Fruit fly (Drosophila melanogaster) whole organism: Measurements from ENCODE around the gene CG31642.

ENCODE experiments used
- CG8478 ChIP-seq: fragments of >200 bp; optimal IDR thresholded peaks from 2 replicates; lab custom pipeline; 2018; ENCODE audit warnings: inconsistent platforms
- Dll ChIP-seq: fragments of >200 bp; optimal IDR thresholded peaks from 2 replicates; lab custom pipeline; 2017
- EcR ChIP-seq, 2 experiments: fragments of >200 bp; optimal IDR thresholded peaks; 2 replicates each; lab custom pipeline; 2017; ENCODE audit warnings: missing biosample characterization in 2 of 2, missing genetic modification characterization in 2 of 2, missing genetic modification reagents in 2 of 2
- pan ChIP-seq: fragments of >200 bp; optimal IDR thresholded peaks from 2 replicates; lab custom pipeline; 2017
- psq ChIP-seq: fragments of >200 bp; optimal IDR thresholded peaks from 2 replicates; lab custom pipeline; 2017
- usp ChIP-seq: fragments of >200 bp; optimal IDR thresholded peaks from 2 replicates; lab custom pipeline; 2017; ENCODE audit warnings: missing biosample characterization, missing genetic modification characterization, mixed read lengths

CG31642 gene

DNA sequence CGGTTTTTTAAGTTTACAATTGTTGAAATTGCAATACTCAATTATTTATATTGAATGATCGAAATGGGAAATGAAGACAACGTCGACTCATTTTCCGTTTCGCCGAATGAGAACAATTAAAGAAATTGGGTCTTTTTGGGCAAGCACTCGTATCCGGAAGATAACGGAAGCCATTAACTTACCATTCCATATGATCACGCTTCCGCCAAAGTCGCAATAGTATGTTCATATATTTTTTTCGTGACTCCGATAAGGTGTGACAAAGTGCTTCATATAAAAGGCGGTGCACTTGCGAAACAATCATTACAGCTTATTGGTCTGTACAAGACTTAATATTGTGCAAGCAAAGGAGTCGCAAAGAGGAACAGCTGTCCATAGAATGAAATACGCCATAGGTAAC is 33.4 kb downstream of the CG31642 start, which contains the start of gene Muc26B:
Gene Muc26B, plus strand, starts transcription at position 301 of the 400 bp plus-strand sequence.
- TF ChIP-seq psq (no peak), Dll (no peak), pan (lab: Kevin White, UChicago) (no peak), usp (no peak), EcR (GFP tag; optimal IDR thresholded peaks at IDR 0.05; lab: Kevin White, UChicago) (no peak), CG8478 (lab: Kevin White, UChicago) (no peak)

DNA sequence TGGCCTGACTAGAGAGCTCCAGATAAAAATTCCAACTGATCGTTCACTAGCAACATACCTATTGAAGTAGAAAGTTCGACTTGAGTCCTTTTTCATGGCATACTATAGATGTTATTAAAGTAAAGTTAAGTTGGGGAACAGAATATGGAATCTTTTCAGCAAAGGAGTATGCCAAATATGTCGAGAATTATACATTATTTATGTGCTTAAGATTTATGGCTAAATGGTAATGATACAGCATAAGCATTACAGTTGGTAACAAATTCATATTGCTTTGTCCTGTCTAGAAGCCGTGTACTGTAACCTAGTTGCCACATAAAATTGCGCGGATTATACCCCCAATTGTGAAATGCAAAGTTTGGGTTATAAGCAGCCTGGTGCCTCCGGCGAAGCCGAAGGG is 36.7 kb downstream of the CG31642 start, which contains the start of gene CG31639:
Gene CG31639, minus strand, starts transcription at position 101 of the 400 bp plus-strand sequence.
- TF ChIP-seq pan (lab: Kevin White, UChicago) (no peak), Dll (no peak), psq (no peak), usp (no peak)

DNA sequence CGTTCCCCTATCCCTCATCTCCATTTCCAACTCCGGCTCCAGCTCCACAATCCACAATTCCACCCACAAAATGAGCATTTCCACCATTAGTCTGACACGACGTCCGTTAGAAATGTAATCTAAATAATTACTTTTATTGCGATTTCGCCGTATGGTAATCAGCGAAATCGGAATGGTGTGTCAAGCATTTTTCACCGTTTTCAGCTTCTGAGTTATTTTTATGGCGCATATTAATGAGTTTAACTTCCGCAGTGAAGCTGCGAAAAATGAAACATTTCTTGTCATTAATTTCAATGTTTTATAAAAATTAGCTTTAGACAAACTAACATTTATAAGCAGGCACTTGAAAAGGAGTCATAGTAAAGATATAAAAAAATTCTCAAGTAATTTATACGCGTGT is 41.8 kb downstream of the CG31642 start, which contains the start of gene CG13989:
Gene CG13989, plus strand, starts transcription at position 301 of the 400 bp plus-strand sequence.
- TF ChIP-seq Dll, result no peak
- no peak for TF ChIP-seq pan (lab: Kevin White, UChicago)
- no peak for TF ChIP-seq psq
- no peak for TF ChIP-seq usp
- no peak for TF ChIP-seq EcR (GFP tag; optimal IDR thresholded peaks at IDR 0.05; lab: Kevin White, UChicago)
- no peak for TF ChIP-seq CG8478 (lab: Kevin White, UChicago)

DNA sequence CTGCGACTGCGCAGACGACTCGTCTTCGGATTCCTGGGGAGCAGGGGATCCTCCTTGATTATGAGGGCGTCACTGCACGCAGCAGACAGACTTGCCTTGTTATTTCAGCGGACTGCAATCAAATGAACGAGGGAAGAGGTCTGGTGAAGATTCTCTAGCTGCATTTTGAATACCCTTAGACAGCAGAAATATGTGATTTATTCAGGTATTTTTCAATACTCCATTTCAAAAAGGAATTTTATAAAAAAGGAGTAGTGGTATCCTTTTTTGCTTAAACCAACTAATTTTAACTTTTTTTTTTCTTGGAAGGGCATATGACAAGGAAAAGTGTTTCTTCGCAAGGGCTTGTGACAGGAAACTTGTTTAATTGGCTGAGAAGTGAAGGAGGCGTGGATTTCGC is 47.4 kb downstream of the CG31642 start:
- TF ChIP-seq psq (no peak), CG8478 (lab: Kevin White, UChicago) (no peak), pan (lab: Kevin White, UChicago) (no peak), usp (no peak), EcR (GFP tag; optimal IDR thresholded peaks at IDR 0.05; lab: Kevin White, UChicago) (no peak)

DNA sequence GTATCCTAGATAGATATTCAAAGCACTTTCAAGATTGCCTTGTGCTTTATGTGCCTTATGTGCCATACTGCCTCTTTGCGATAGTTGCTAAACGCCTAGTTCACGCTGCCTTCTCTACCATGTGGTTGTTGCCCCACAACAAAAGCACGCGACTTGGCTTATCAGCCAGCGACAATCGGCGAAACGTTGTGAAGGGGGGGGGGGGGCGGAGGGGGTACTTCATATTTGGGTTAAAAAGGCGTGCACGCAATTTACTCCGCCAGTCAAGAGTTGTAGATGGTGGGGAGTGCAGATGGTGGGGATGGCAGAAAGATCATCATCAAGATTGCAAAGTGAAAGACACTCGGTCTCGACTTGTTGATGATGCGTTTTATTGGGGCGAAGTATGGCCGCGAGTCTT is 50.8 kb downstream of the CG31642 start:
- TF ChIP-seq Dll (no peak), usp (no peak), CG8478 (lab: Kevin White, UChicago) (no peak), EcR (GFP tag; optimal IDR thresholded peaks at IDR 0.05; lab: Kevin White, UChicago) (no peak), pan (lab: Kevin White, UChicago) (no peak), psq (no peak)
